Worm (Caenorhabditis elegans) whole organism, L4 larva: ENCODE results near the gene srw-141.

Experiments
- F10B5.3 ChIP-seq: sonication (generic microtip); optimal IDR thresholded peaks from 2 replicates; lab custom pipeline; 2016; ENCODE audit warnings: mild to moderate bottlenecking, missing genetic modification characterization, missing compliant biosample characterization
- F37D6.2 ChIP-seq: sonication (generic microtip); optimal IDR thresholded peaks from 2 replicates; lab custom pipeline; 2016; ENCODE audit warnings: mild to moderate bottlenecking, missing genetic modification characterization, missing compliant biosample characterization
- Y5F2A.4 ChIP-seq: fragments of 200-800 bp; sonication (Bioruptor generic); optimal IDR thresholded peaks from 2 replicates; lab custom pipeline; 2018; ENCODE audit warnings: mild to moderate bottlenecking, missing genetic modification characterization, missing compliant biosample characterization
- Y75B8A.6 ChIP-seq: fragments of 200-800 bp; sonication (Bioruptor generic); IDR thresholded peaks from 2 replicates; pipeline ENCODE4 v1.3.6; 2022; ENCODE audit warnings: missing genetic modification reagents, missing genetic modification characterization, missing compliant biosample characterization
- ZK337.2 ChIP-seq: fragments of 200-800 bp; sonication (Bioruptor generic); IDR thresholded peaks from 2 replicates; pipeline ENCODE4 v1.3.6; 2022; ENCODE audit warnings: missing genetic modification reagents, missing genetic modification characterization, missing compliant biosample characterization
- aha-1 ChIP-seq: fragments of 150-350 bp; peaks from one replicate; lab custom pipeline; 2014; ENCODE audit warnings: missing biosample characterization, missing genetic modification characterization
- ceh-20 ChIP-seq: fragments of 200-800 bp; sonication (Bioruptor generic); IDR thresholded peaks from 2 replicates; pipeline ENCODE4 v1.3.6; 2022; ENCODE audit warnings: missing genetic modification reagents, missing genetic modification characterization, missing compliant biosample characterization
- ces-1 ChIP-seq: fragments of 150-350 bp; sonication (generic microtip); optimal IDR thresholded peaks from 4 replicates; lab custom pipeline; 2014; ENCODE audit warnings: missing biosample characterization, missing genetic modification reagents, missing genetic modification characterization
- ctbp-1 ChIP-seq: fragments of 200-800 bp; sonication (Bioruptor generic); IDR thresholded peaks from 2 replicates; pipeline ENCODE4 v1.3.6; 2022; ENCODE audit warnings: missing genetic modification reagents, missing genetic modification characterization, missing compliant biosample characterization
- daf-16 ChIP-seq, 3 experiments: sonication (generic microtip); optimal IDR thresholded peaks; 2 replicates each; lab custom pipeline; 2016 to 2017; ENCODE audit warnings: missing genetic modification characterization in 3 of 3, missing genetic modification reagents in 3 of 3, mild to moderate bottlenecking in 2 of 3, missing compliant biosample characterization in 2 of 3, missing biosample characterization in 1 of 3, moderate library complexity in 1 of 3
- dmd-9 ChIP-seq: fragments of 200-800 bp; sonication (Bioruptor generic); IDR thresholded peaks from 2 replicates; pipeline ENCODE4 v1.3.6; 2022; ENCODE audit warnings: missing genetic modification reagents, missing genetic modification characterization, missing compliant biosample characterization
- egl-27 ChIP-seq: sonication (generic microtip); optimal IDR thresholded peaks from 3 replicates; lab custom pipeline; 2017; ENCODE audit warnings: missing biosample characterization, missing genetic modification reagents, missing genetic modification characterization
- egl-43 ChIP-seq: fragments of 200-800 bp; sonication (Bioruptor generic); IDR thresholded peaks from 2 replicates; pipeline ENCODE4 v1.3.6; 2022; ENCODE audit warnings: missing genetic modification reagents, missing genetic modification characterization, missing compliant biosample characterization
- fkh-10 ChIP-seq: fragments of 150-350 bp; optimal IDR thresholded peaks from 2 replicates; lab custom pipeline; 2014; ENCODE audit warnings: missing biosample characterization, missing genetic modification reagents, missing genetic modification characterization
- lim-7 ChIP-seq: fragments of 200-800 bp; sonication (Bioruptor generic); IDR thresholded peaks from 2 replicates; pipeline ENCODE4 v1.3.6; 2022; ENCODE audit warnings: missing genetic modification characterization, missing compliant biosample characterization
- lin-13 ChIP-seq: fragments of 150-350 bp; optimal IDR thresholded peaks from 2 replicates; lab custom pipeline; 2014; ENCODE audit warnings: missing biosample characterization, missing genetic modification reagents, missing genetic modification characterization
- lin-39 ChIP-seq: fragments of 150-350 bp; optimal IDR thresholded peaks from 2 replicates; lab custom pipeline; 2014; ENCODE audit warnings: missing biosample characterization, missing genetic modification reagents, missing genetic modification characterization
- lir-3 ChIP-seq: sonication (generic microtip); optimal IDR thresholded peaks from 2 replicates; lab custom pipeline; 2016; ENCODE audit warnings: mild to moderate bottlenecking, missing genetic modification characterization, missing compliant biosample characterization
- lsy-2 ChIP-seq, 2 experiments: fragments of 150-350 bp in 1 of 2; sonication (generic microtip) in 1 of 2; optimal IDR thresholded peaks; 2 replicates each; lab custom pipeline; 2014 to 2017; ENCODE audit warnings: missing biosample characterization in 2 of 2, missing genetic modification characterization in 2 of 2
- madf-5 ChIP-seq, 2 experiments: fragments of 200-800 bp; sonication (Bioruptor generic); IDR thresholded peaks; 2 replicates each; pipeline ENCODE4 v1.3.6; 2022; ENCODE audit warnings: missing compliant biosample characterization in 2 of 2, missing genetic modification characterization in 2 of 2
- mdl-1 ChIP-seq, 2 experiments: fragments of 150-350 bp in 1 of 2; sonication (generic microtip) in 1 of 2; optimal IDR thresholded peaks; 2 replicates each; lab custom pipeline; 2014 to 2017; ENCODE audit warnings: missing biosample characterization in 2 of 2, missing genetic modification characterization in 2 of 2
- nhr-25 ChIP-seq: sonication (generic microtip); optimal IDR thresholded peaks from 2 replicates; lab custom pipeline; 2017; ENCODE audit warnings: missing genetic modification characterization, mild to moderate bottlenecking, missing compliant biosample characterization, antibody characterized with exemption, moderate library complexity, borderline replicate concordance; ENCODE audit not compliant: insufficient read depth
- nhr-28 ChIP-seq: fragments of 150-350 bp; optimal IDR thresholded peaks from 2 replicates; lab custom pipeline; 2014; ENCODE audit warnings: missing biosample characterization, missing genetic modification characterization
- nhr-41 ChIP-seq: fragments of 200-800 bp; sonication (Bioruptor generic); IDR thresholded peaks from 2 replicates; pipeline ENCODE4 v1.3.6; 2022; ENCODE audit warnings: missing genetic modification reagents, missing genetic modification characterization, missing compliant biosample characterization
- nhr-48 ChIP-seq: sonication (generic microtip); optimal IDR thresholded peaks from 2 replicates; lab custom pipeline; 2016; ENCODE audit warnings: mild to moderate bottlenecking, missing genetic modification characterization, missing compliant biosample characterization
- nhr-77 ChIP-seq: fragments of 150-350 bp; optimal IDR thresholded peaks from 2 replicates; lab custom pipeline; 2014; ENCODE audit warnings: missing biosample characterization, missing genetic modification characterization
- pqm-1 ChIP-seq: sonication (generic microtip); optimal IDR thresholded peaks from 2 replicates; lab custom pipeline; 2017; ENCODE audit warnings: missing biosample characterization, missing genetic modification characterization
- sdz-12 ChIP-seq: fragments of 200-800 bp; sonication (Bioruptor generic); optimal IDR thresholded peaks from 2 replicates; lab custom pipeline; 2018; ENCODE audit warnings: mild to moderate bottlenecking, missing genetic modification characterization, missing compliant biosample characterization
- snpc-1.2 ChIP-seq: fragments of 200-800 bp; sonication (Bioruptor generic); IDR thresholded peaks from 2 replicates; pipeline ENCODE4 v1.3.6; 2022; ENCODE audit warnings: missing genetic modification reagents, missing genetic modification characterization, missing compliant biosample characterization
- spr-1 ChIP-seq: sonication (generic microtip); optimal IDR thresholded peaks from 2 replicates; lab custom pipeline; 2016; ENCODE audit warnings: mild to moderate bottlenecking, missing genetic modification characterization, missing compliant biosample characterization
- unc-130 ChIP-seq: sonication (generic microtip); optimal IDR thresholded peaks from 2 replicates; lab custom pipeline; 2016; ENCODE audit warnings: missing genetic modification reagents, missing genetic modification characterization, missing compliant biosample characterization
- unc-39 ChIP-seq: sonication (generic microtip); optimal IDR thresholded peaks from 2 replicates; lab custom pipeline; 2017; ENCODE audit warnings: missing biosample characterization, missing genetic modification characterization
- unc-62 ChIP-seq, 3 experiments: fragments of 150-350 bp in 1 of 3; sonication (generic microtip); optimal IDR thresholded peaks in 2 of 3; peaks in 1 of 3; 1 replicate in 1 of 3; 2 replicates in 2 of 3; lab custom pipeline; 2014 to 2017; ENCODE audit warnings: missing biosample characterization in 3 of 3, missing genetic modification characterization in 3 of 3, missing genetic modification reagents in 3 of 3, missing genotype in 1 of 3
- zfp-2 ChIP-seq: sonication (generic microtip); optimal IDR thresholded peaks from 2 replicates; lab custom pipeline; 2016; ENCODE audit warnings: mild to moderate bottlenecking, missing genetic modification characterization, missing compliant biosample characterization
- ztf-11 ChIP-seq: fragments of 150-350 bp; optimal IDR thresholded peaks from 2 replicates; lab custom pipeline; 2014; ENCODE audit warnings: missing biosample characterization, missing genetic modification characterization

Gene srw-141

DNA sequence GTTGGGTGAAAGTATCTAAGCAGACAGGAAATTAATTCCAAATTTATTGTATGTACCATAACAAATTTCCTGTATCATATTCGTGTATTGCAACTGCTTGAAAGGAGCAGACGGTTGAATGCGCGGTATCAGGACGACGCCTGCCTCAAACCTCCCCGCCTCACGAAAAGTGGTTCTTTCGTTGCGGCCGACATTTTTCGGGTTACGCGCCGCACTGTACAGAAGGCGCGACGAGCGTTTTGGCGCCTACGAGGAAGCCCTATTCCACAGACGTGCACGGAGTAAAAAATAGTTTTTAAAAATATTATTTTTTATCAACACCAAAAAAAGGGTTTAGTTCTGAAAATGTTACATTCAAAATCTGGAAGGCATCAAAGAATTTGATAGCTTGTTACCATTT, 18.3 kb downstream of the srw-141 start:
- TF ChIP-seq lim-7 (GFP tag; lab: Robert Waterston, UW) (no peak), Y75B8A.6 (GFP tag; lab: Robert Waterston, UW) (no peak), snpc-1.2 (0 out of 2 replicates have a peak, but pooled peaks have one; percentile 42), egl-43 (no peak; the same call in 1 of the 2 replicates), sdz-12 (no peak), nhr-25 (tag; lab: Kevin White, UChicago) (no peak), ceh-20 (GFP tag; lab: Robert Waterston, UW) (no peak)

- TF ChIP-seq lir-3 (tag; lab: Kevin White, UChicago) (no peak), nhr-77 (tag; lab: Kevin White, UChicago) (no peak), lsy-2 (tag; optimal IDR thresholded peaks at IDR 0.05; lab: Kevin White, UChicago) (no peak), spr-1 (no peak), F10B5.3 (tag; lab: Kevin White, UChicago) (no peak), dmd-9 (no peak), pqm-1 (no peak), daf-16 (GFP tag; optimal IDR thresholded peaks at IDR 0.05; lab: Kevin White, UChicago) (no peak), daf-16 (tag; optimal IDR thresholded peaks at IDR 0.05; lab: Kevin White, UChicago) (no peak), mdl-1 (tag; optimal IDR thresholded peaks at IDR 0.05; lab: Kevin White, UChicago) (no peak)
Observed at ce11 chrV:2913948-2914347, 24.4 kb downstream of the srw-141 start, which contains the start of gene srh-146. TSS of gene srh-146 (plus strand) at chrV:2914248.

- TF ChIP-seq nhr-41 (no peak), lin-13 (GFP tag; lab: Kevin White, UChicago) (no peak), ctbp-1 (GFP tag; lab: Robert Waterston, UW) (no peak), F37D6.2 (tag; lab: Kevin White, UChicago) (no peak), aha-1 (peak; percentile 79)
Observed at ce11 chrV:2912901-2913300, 25.5 kb downstream of the srw-141 start, which contains the start of gene C31B8.9. TSS of gene C31B8.9 (minus strand) at chrV:2913001.

- TF ChIP-seq nhr-28 (tag; lab: Kevin White, UChicago): peak; percentile 28
- TF ChIP-seq lin-39 (tag; lab: Kevin White, UChicago): no peak
Observed at ce11 chrV:2909525-2909924, 28.9 kb downstream of the srw-141 start, which contains the start of gene zmp-3. TSS of gene zmp-3 (minus strand) at chrV:2909625.

ce11 chrV:2903227-2903626, 35.2 kb downstream of the srw-141 start, which contains the start of gene C31B8.7:
TSS of gene C31B8.7 (minus strand) at chrV:2903327.
- TF ChIP-seq lin-13 (GFP tag; lab: Kevin White, UChicago) (no peak), unc-130 (no peak), unc-62 (GFP tag; optimal IDR thresholded peaks at IDR 0.05 in 1 of 2; lab: Kevin White, UChicago) (no peak), unc-62 (tag; optimal IDR thresholded peaks at IDR 0.05; lab: Kevin White, UChicago) (no peak), ctbp-1 (GFP tag; lab: Robert Waterston, UW) (no peak), zfp-2 (tag; lab: Kevin White, UChicago) (no peak), aha-1 (no peak), Y5F2A.4 (GFP tag; lab: Kevin White, UChicago) (no peak), ZK337.2 (GFP tag; lab: Robert Waterston, UW) (no peak), fkh-10 (GFP tag; lab: Kevin White, UChicago) (no peak), spr-1 (no peak), madf-5 (GFP tag; IDR thresholded peaks at IDR 0.05; lab: Robert Waterston, UW) (no peak), egl-27 (tag; lab: Kevin White, UChicago) (no peak), ztf-11 (no peak), unc-39 (tag; lab: Kevin White, UChicago) (no peak), nhr-48 (no peak), ces-1 (GFP tag; lab: Kevin White, UChicago) (no peak), lsy-2 (tag; optimal IDR thresholded peaks at IDR 0.05; lab: Kevin White, UChicago) (no peak)
